Worm (Caenorhabditis elegans) whole organism, L3 larva: Measurements from ENCODE around the gene C14B9.2.

ENCODE experiments used
- R02D3.7 ChIP-seq: fragments of 150-350 bp; optimal IDR thresholded peaks from 2 replicates; lab custom pipeline; 2014; ENCODE audit warnings: missing biosample characterization, missing genetic modification characterization
- ceh-82 ChIP-seq: fragments of 150-350 bp; optimal IDR thresholded peaks from 2 replicates; lab custom pipeline; 2014; ENCODE audit warnings: missing biosample characterization, missing genetic modification characterization
- nfya-1 ChIP-seq: sonication (generic microtip); optimal IDR thresholded peaks from 2 replicates; lab custom pipeline; 2017; ENCODE audit warnings: missing genetic modification characterization, mild to moderate bottlenecking, missing compliant biosample characterization, antibody characterized with exemption, moderate library complexity; ENCODE audit not compliant: insufficient read depth
- nhr-23 ChIP-seq: fragments of 150-350 bp; optimal IDR thresholded peaks from 2 replicates; lab custom pipeline; 2014; ENCODE audit warnings: missing biosample characterization, missing genetic modification reagents, missing genetic modification characterization
- nhr-237 ChIP-seq: fragments of 150-350 bp; optimal IDR thresholded peaks from 2 replicates; lab custom pipeline; 2014; ENCODE audit warnings: missing biosample characterization, missing genetic modification characterization
- nhr-28 ChIP-seq: fragments of 150-350 bp; optimal IDR thresholded peaks from 2 replicates; lab custom pipeline; 2014; ENCODE audit warnings: missing biosample characterization, missing genetic modification characterization
- tbx-2 ChIP-seq: sonication (generic microtip); optimal IDR thresholded peaks from 2 replicates; lab custom pipeline; 2016; ENCODE audit warnings: mild to moderate bottlenecking, missing genetic modification characterization, missing compliant biosample characterization
- unc-62 ChIP-seq: fragments of 150-350 bp; sonication (generic microtip); optimal IDR thresholded peaks from 4 replicates; lab custom pipeline; 2014; ENCODE audit warnings: missing biosample characterization, missing genetic modification reagents, missing genetic modification characterization
- zag-1 ChIP-seq: fragments of 150-350 bp; optimal IDR thresholded peaks from 2 replicates; lab custom pipeline; 2014; ENCODE audit warnings: missing biosample characterization, missing genetic modification characterization
- ztf-4 ChIP-seq: fragments of 150-350 bp; optimal IDR thresholded peaks from 2 replicates; lab custom pipeline; 2014; ENCODE audit warnings: missing biosample characterization, missing genetic modification characterization

DNA sequence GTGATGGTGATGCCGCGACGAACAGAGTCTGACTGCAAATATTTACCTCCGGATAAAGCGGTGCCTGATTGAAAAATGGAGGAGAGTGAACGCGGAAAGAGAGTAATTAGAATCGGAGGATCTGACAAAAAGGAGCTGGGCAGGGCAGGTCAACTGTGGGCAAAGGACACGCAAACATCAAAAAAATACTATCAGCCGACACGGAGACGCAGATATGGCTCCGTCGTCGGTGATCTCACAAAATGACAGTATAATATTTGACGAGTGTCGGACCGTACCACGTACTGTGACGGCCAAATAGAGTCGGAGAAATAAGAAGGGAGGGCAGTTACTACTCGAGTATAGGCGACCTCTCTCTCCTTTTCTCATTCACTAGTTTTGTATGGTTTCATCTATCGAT, 969 bp upstream of the C14B9.2 start:
- TF ChIP-seq nhr-28 (tag; lab: Kevin White, UChicago), result no peak
- TF ChIP-seq tbx-2 (tag; lab: Kevin White, UChicago), result no peak
- no peak for TF ChIP-seq zag-1 (tag; lab: Kevin White, UChicago)
- no peak for TF ChIP-seq nhr-237 (tag; lab: Kevin White, UChicago)
- no peak for TF ChIP-seq ceh-82
- TF ChIP-seq nhr-23, result no peak
- no peak for TF ChIP-seq ztf-4
- TF ChIP-seq R02D3.7 (tag; lab: Kevin White, UChicago), result no peak
- no peak for TF ChIP-seq nfya-1 (tag; lab: Kevin White, UChicago)
- no peak for TF ChIP-seq unc-62
